Worm (Caenorhabditis elegans) whole organism, L1 larva: ENCODE results near the gene F16B3.3.

Experiments used
- Y116A8C.19 ChIP-seq: sonication (generic microtip); optimal IDR thresholded peaks from 2 replicates; lab custom pipeline; 2016; ENCODE audit warnings: missing compliant biosample characterization, missing genetic modification characterization, borderline replicate concordance
- aha-1 ChIP-seq: fragments of 150-350 bp; optimal IDR thresholded peaks from 2 replicates; lab custom pipeline; 2014; ENCODE audit warnings: missing biosample characterization, missing genetic modification characterization
- aly-2 ChIP-seq: fragments of 150-350 bp; optimal IDR thresholded peaks from 2 replicates; lab custom pipeline; 2014; ENCODE audit warnings: missing biosample characterization, missing genetic modification characterization
- blmp-1 ChIP-seq: fragments of 150-350 bp; optimal IDR thresholded peaks from 2 replicates; lab custom pipeline; 2014; ENCODE audit warnings: missing biosample characterization, missing genetic modification characterization
- ceh-8 ChIP-seq: fragments of 200-800 bp; sonication (Bioruptor generic); optimal IDR thresholded peaks from 2 replicates; lab custom pipeline; 2018; ENCODE audit warnings: mild to moderate bottlenecking, missing genetic modification characterization, moderate library complexity, missing compliant biosample characterization
- ceh-82 ChIP-seq, 3 experiments: fragments of 150-350 bp in 1 of 3; sonication (generic microtip) in 2 of 3; optimal IDR thresholded peaks; 2 replicates each; lab custom pipeline; 2014 to 2017; ENCODE audit warnings: missing biosample characterization in 3 of 3, missing genetic modification characterization in 3 of 3
- ceh-90 ChIP-seq: sonication (generic microtip); optimal IDR thresholded peaks from 2 replicates; lab custom pipeline; 2016; ENCODE audit warnings: missing genetic modification characterization, missing compliant biosample characterization
- ces-1 ChIP-seq: fragments of 150-350 bp; optimal IDR thresholded peaks from 2 replicates; lab custom pipeline; 2014; ENCODE audit warnings: missing biosample characterization, missing genetic modification reagents, missing genetic modification characterization
- dpl-1 ChIP-seq, 3 experiments: fragments of 150-350 bp in 2 of 3; sonication (generic microtip) in 1 of 3; optimal IDR thresholded peaks; 2 replicates each; lab custom pipeline; 2014 to 2017; ENCODE audit warnings: missing biosample characterization in 3 of 3, missing genetic modification characterization in 3 of 3, missing genetic modification reagents in 3 of 3
- efl-3 ChIP-seq: fragments of 200-800 bp; sonication (Bioruptor generic); optimal IDR thresholded peaks from 2 replicates; lab custom pipeline; 2018; ENCODE audit warnings: mild to moderate bottlenecking, missing genetic modification characterization, missing compliant biosample characterization
- egl-13 ChIP-seq: sonication (generic microtip); optimal IDR thresholded peaks from 2 replicates; lab custom pipeline; 2016; ENCODE audit warnings: missing genotype, missing genetic modification reagents, missing genetic modification characterization, missing compliant biosample characterization
- elt-2 ChIP-seq: sonication (generic microtip); optimal IDR thresholded peaks from 2 replicates; lab custom pipeline; 2016; ENCODE audit warnings: missing genetic modification characterization, mild to moderate bottlenecking, inconsistent platforms, missing compliant biosample characterization, missing genetic modification reagents
- fkh-10 ChIP-seq: sonication (generic microtip); optimal IDR thresholded peaks from 2 replicates; lab custom pipeline; 2017; ENCODE audit warnings: missing biosample characterization, missing genetic modification reagents, missing genetic modification characterization
- fkh-4 ChIP-seq: sonication (generic microtip); optimal IDR thresholded peaks from 2 replicates; lab custom pipeline; 2016; ENCODE audit warnings: missing compliant biosample characterization, missing genetic modification characterization, borderline replicate concordance
- fkh-8 ChIP-seq: sonication (generic microtip); optimal IDR thresholded peaks from 2 replicates; lab custom pipeline; 2016; ENCODE audit warnings: mild to moderate bottlenecking, missing genetic modification characterization, missing compliant biosample characterization
- hlh-17 ChIP-seq: fragments of 200-800 bp; sonication (Bioruptor generic); optimal IDR thresholded peaks from 2 replicates; lab custom pipeline; 2018; ENCODE audit warnings: missing genetic modification characterization, mild to moderate bottlenecking, missing compliant biosample characterization, moderate library complexity, borderline replicate concordance
- hpl-2 ChIP-seq: fragments of 150-350 bp; optimal IDR thresholded peaks from 2 replicates; lab custom pipeline; 2014; ENCODE audit warnings: missing biosample characterization, missing genetic modification reagents, missing genetic modification characterization
- irx-1 ChIP-seq: sonication (generic microtip); optimal IDR thresholded peaks from 2 replicates; lab custom pipeline; 2016; ENCODE audit warnings: missing genetic modification characterization, missing compliant biosample characterization
- isw-1 ChIP-seq: fragments of 200-800 bp; sonication (Bioruptor generic); IDR thresholded peaks from 2 replicates; pipeline ENCODE4 v1.3.6; 2022; ENCODE audit warnings: missing genetic modification characterization, missing compliant biosample characterization
- lin-13 ChIP-seq: fragments of 150-350 bp; optimal IDR thresholded peaks from 2 replicates; lab custom pipeline; 2014; ENCODE audit warnings: missing biosample characterization, missing genetic modification reagents, missing genetic modification characterization
- lin-15B ChIP-seq: fragments of 150-350 bp; sonication (generic microtip); optimal IDR thresholded peaks from 3 replicates; lab custom pipeline; 2014; ENCODE audit warnings: missing biosample characterization, missing genetic modification characterization
- lin-39 ChIP-seq: fragments of 150-350 bp; optimal IDR thresholded peaks from 2 replicates; lab custom pipeline; 2014; ENCODE audit warnings: missing biosample characterization, missing genetic modification reagents, missing genetic modification characterization
- mdl-1 ChIP-seq, 2 experiments: fragments of 150-350 bp; optimal IDR thresholded peaks; 2 replicates each; lab custom pipeline; 2014 to 2017; ENCODE audit warnings: missing biosample characterization in 2 of 2, missing genetic modification characterization in 2 of 2, inconsistent platforms in 1 of 2
- mef-2 ChIP-seq: fragments of 150-350 bp; optimal IDR thresholded peaks from 2 replicates; lab custom pipeline; 2014; ENCODE audit warnings: missing biosample characterization, missing genetic modification characterization
- nhr-11 ChIP-seq: fragments of 150-350 bp; optimal IDR thresholded peaks from 2 replicates; lab custom pipeline; 2014; ENCODE audit warnings: missing biosample characterization, missing genetic modification characterization
- nhr-237 ChIP-seq: fragments of 150-350 bp; optimal IDR thresholded peaks from 2 replicates; lab custom pipeline; 2014; ENCODE audit warnings: missing biosample characterization, missing genetic modification characterization
- nhr-28 ChIP-seq: fragments of 150-350 bp; optimal IDR thresholded peaks from 2 replicates; lab custom pipeline; 2014; ENCODE audit warnings: missing biosample characterization, missing genetic modification characterization
- nhr-47 ChIP-seq: sonication (generic microtip); optimal IDR thresholded peaks from 2 replicates; lab custom pipeline; 2016; ENCODE audit warnings: mild to moderate bottlenecking, missing genetic modification characterization, moderate library complexity, missing compliant biosample characterization
- nhr-71 ChIP-seq: sonication (generic microtip); optimal IDR thresholded peaks from 2 replicates; lab custom pipeline; 2016; ENCODE audit warnings: mild to moderate bottlenecking, missing genetic modification characterization, moderate library complexity, missing compliant biosample characterization
- nhr-76 ChIP-seq: sonication (generic microtip); optimal IDR thresholded peaks from 2 replicates; lab custom pipeline; 2017; ENCODE audit warnings: missing biosample characterization, missing genetic modification characterization
- nhr-84 ChIP-seq: sonication (generic microtip); optimal IDR thresholded peaks from 2 replicates; lab custom pipeline; 2017; ENCODE audit warnings: missing biosample characterization, missing genetic modification characterization
- pag-3 ChIP-seq: sonication (generic microtip); optimal IDR thresholded peaks from 2 replicates; lab custom pipeline; 2017; ENCODE audit warnings: missing genetic modification characterization, mild to moderate bottlenecking, missing compliant biosample characterization, antibody characterized with exemption, borderline replicate concordance; ENCODE audit not compliant: insufficient read depth
- rnt-1 ChIP-seq: sonication (generic microtip); optimal IDR thresholded peaks from 2 replicates; lab custom pipeline; 2016; ENCODE audit warnings: mild to moderate bottlenecking, missing genetic modification characterization, moderate library complexity, missing compliant biosample characterization
- skn-1 ChIP-seq: fragments of 150-350 bp; optimal IDR thresholded peaks from 2 replicates; lab custom pipeline; 2014; ENCODE audit warnings: missing biosample characterization, missing genetic modification characterization
- snpc-4 ChIP-seq: fragments of 150-350 bp; optimal IDR thresholded peaks from 2 replicates; lab custom pipeline; 2014; ENCODE audit warnings: missing biosample characterization, missing genetic modification characterization
- sup-37 ChIP-seq: fragments of 200-800 bp; sonication (Bioruptor generic); optimal IDR thresholded peaks from 2 replicates; lab custom pipeline; 2018; ENCODE audit warnings: mild to moderate bottlenecking, missing genetic modification characterization, missing compliant biosample characterization
- swsn-7 ChIP-seq: sonication (generic microtip); optimal IDR thresholded peaks from 2 replicates; lab custom pipeline; 2016; ENCODE audit warnings: missing genetic modification characterization, missing compliant biosample characterization
- tlp-1 ChIP-seq: fragments of 150-350 bp; optimal IDR thresholded peaks from 2 replicates; lab custom pipeline; 2014; ENCODE audit warnings: missing biosample characterization, missing genetic modification characterization
- unc-30 ChIP-seq: sonication (generic microtip); optimal IDR thresholded peaks from 2 replicates; lab custom pipeline; 2017; ENCODE audit warnings: missing biosample characterization, missing genetic modification characterization
- unc-62 ChIP-seq: fragments of 150-350 bp; optimal IDR thresholded peaks from 2 replicates; lab custom pipeline; 2014; ENCODE audit warnings: missing biosample characterization, missing genetic modification reagents, missing genetic modification characterization
- vab-15 ChIP-seq: sonication (generic microtip); optimal IDR thresholded peaks from 2 replicates; lab custom pipeline; 2017; ENCODE audit warnings: missing genotype, mild to moderate bottlenecking, missing genetic modification characterization, missing compliant biosample characterization
- xbp-1 ChIP-seq: sonication (generic microtip); optimal IDR thresholded peaks from 2 replicates; lab custom pipeline; 2016; ENCODE audit warnings: missing genetic modification characterization, missing compliant biosample characterization
- zag-1 ChIP-seq: fragments of 150-350 bp; optimal IDR thresholded peaks from 2 replicates; lab custom pipeline; 2014; ENCODE audit warnings: missing biosample characterization, missing genetic modification characterization
- ztf-11 ChIP-seq, 2 experiments: sonication (generic microtip); optimal IDR thresholded peaks; 2 replicates each; lab custom pipeline; 2016 to 2017; ENCODE audit warnings: missing genetic modification characterization in 2 of 2, missing biosample characterization in 1 of 2, missing compliant biosample characterization in 1 of 2

Gene F16B3.3

ce11 chrV:1358051-1358450 lies 40.3 kb upstream of the F16B3.3 start, which contains the start of gene Y75B7AL.2:
Gene Y75B7AL.2 (minus strand): TSS chrV:1358151.
- TF ChIP-seq nhr-11 (tag; lab: Kevin White, UChicago) (no peak), hpl-2 (GFP tag; lab: Kevin White, UChicago) (no peak), ceh-8 (GFP tag; lab: Kevin White, UChicago) (no peak), elt-2 (no peak), ceh-82 (tag; optimal IDR thresholded peaks at IDR 0.05; lab: Kevin White, UChicago) (no peak), ces-1 (no peak), irx-1 (tag; lab: Kevin White, UChicago) (no peak), nhr-47 (tag; lab: Kevin White, UChicago) (no peak), blmp-1 (tag; lab: Kevin White, UChicago) (no peak), mdl-1 (tag; optimal IDR thresholded peaks at IDR 0.05; lab: Kevin White, UChicago) (no peak), lin-13 (GFP tag; lab: Kevin White, UChicago) (no peak), fkh-8 (tag; lab: Kevin White, UChicago) (no peak), nhr-237 (no peak), Y116A8C.19 (tag; lab: Kevin White, UChicago) (no peak), sup-37 (GFP tag; lab: Kevin White, UChicago) (no peak), pag-3 (tag; lab: Kevin White, UChicago) (no peak)
- TF ChIP-seq, all 84 proteins: peak for 0

- TF ChIP-seq unc-30 (tag; lab: Kevin White, UChicago) (no peak), swsn-7 (no peak), rnt-1 (no peak), aha-1 (tag; lab: Kevin White, UChicago) (no peak), skn-1 (no peak), efl-3 (GFP tag; lab: Kevin White, UChicago) (no peak), tlp-1 (tag; lab: Kevin White, UChicago) (no peak), mdl-1 (tag; optimal IDR thresholded peaks at IDR 0.05; lab: Kevin White, UChicago) (no peak), nhr-71 (tag; lab: Kevin White, UChicago) (no peak), ces-1 (no peak), fkh-4 (tag; lab: Kevin White, UChicago) (no peak), elt-2 (no peak), dpl-1 (GFP tag; optimal IDR thresholded peaks at IDR 0.05; lab: Kevin White, UChicago) (no peak), nhr-84 (tag; lab: Kevin White, UChicago) (no peak)
Measured at ce11 chrV:1355297-1355696, 37.6 kb upstream of the F16B3.3 start.

ce11 chrV:1352321-1352720 lies 34.6 kb upstream of the F16B3.3 start:
- TF ChIP-seq swsn-7 = no peak
- no peak for TF ChIP-seq nhr-28 (tag; lab: Kevin White, UChicago)
- no peak for TF ChIP-seq nhr-71 (tag; lab: Kevin White, UChicago)
- no peak for TF ChIP-seq vab-15 (tag; lab: Kevin White, UChicago)
- TF ChIP-seq xbp-1 (tag; lab: Kevin White, UChicago) = no peak
- TF ChIP-seq hlh-17 (GFP tag; lab: Kevin White, UChicago) = no peak
- TF ChIP-seq nhr-11 (tag; lab: Kevin White, UChicago) = no peak

ce11 chrV:1351826-1352225 lies 34.1 kb upstream of the F16B3.3 start, which contains the start of gene glb-33:
Gene glb-33 (plus strand): TSS chrV:1352126.
- TF ChIP-seq ceh-90 (tag; lab: Kevin White, UChicago) = no peak
- no peak for TF ChIP-seq rnt-1
- TF ChIP-seq unc-62 (GFP tag; lab: Kevin White, UChicago) = no peak
- no peak for TF ChIP-seq aly-2 (tag; lab: Kevin White, UChicago)
- TF ChIP-seq lin-15B = no peak
- TF ChIP-seq mef-2 (tag; lab: Kevin White, UChicago) = no peak
- no peak for TF ChIP-seq irx-1 (tag; lab: Kevin White, UChicago)
- no peak for TF ChIP-seq zag-1 (tag; lab: Kevin White, UChicago)
- no peak for TF ChIP-seq fkh-10 (GFP tag; lab: Kevin White, UChicago)
- TF ChIP-seq snpc-4 = no peak
- TF ChIP-seq nhr-76 = no peak
- no peak for TF ChIP-seq ztf-11 (tag; optimal IDR thresholded peaks at IDR 0.05; lab: Kevin White, UChicago)
- TF ChIP-seq isw-1 (GFP tag; lab: Robert Waterston, UW) = no peak
- TF ChIP-seq egl-13 = no peak
- TF ChIP-seq lin-39 (tag; lab: Kevin White, UChicago) = no peak
- TF ChIP-seq ceh-8 (GFP tag; lab: Kevin White, UChicago) = no peak
- TF ChIP-seq aha-1 (tag; lab: Kevin White, UChicago) = no peak
